Worm (Caenorhabditis elegans): Measurements from ENCODE around the gene T23F11.11.

The T23F11.11 gene

DNA sequence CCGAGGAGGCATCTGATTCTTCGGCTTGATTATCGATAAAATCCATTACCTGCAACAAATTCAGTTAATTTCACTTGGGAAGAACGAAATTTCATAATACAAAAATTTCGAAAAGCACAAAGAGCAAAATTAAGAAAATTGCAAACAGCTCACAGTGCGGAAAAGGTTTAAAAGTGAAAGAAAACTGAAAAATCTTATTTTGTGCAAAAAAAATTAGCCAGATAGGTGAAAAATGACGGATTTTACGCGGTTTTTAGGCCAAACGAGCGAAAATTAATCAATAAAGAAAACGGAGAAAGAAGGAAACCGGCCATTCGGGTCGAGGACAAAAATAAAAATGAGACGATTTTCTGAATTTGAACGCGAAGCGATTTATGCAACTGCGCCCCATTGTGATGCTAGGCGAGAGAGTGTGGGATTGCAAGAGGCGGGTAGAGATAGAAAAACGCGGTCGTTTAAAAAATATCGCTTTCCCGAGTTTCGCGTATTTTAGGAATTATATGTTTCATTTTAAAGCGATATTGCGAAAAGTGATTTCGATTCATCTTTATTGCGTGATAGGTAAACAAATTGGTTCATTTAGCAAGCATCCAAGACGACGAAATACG, 49.3 kb upstream of the T23F11.11 start, which contains the start of gene emb-5 (continued):
- TF ChIP-seq pax-1 (tag; optimal IDR thresholded peaks at IDR 0.05) (peak; percentile 43), hlh-13 (GFP tag; optimal IDR thresholded peaks at IDR 0.05) (no peak), C08G9.2 (tag; optimal IDR thresholded peaks at IDR 0.05) (no peak), ama-1 (optimal IDR thresholded peaks at IDR 0.05) (no peak), unc-55 (GFP tag; optimal IDR thresholded peaks at IDR 0.05) (peak; percentile 21), ceh-24 (tag; optimal IDR thresholded peaks at IDR 0.05) (no peak), fkh-10 (GFP tag; optimal IDR thresholded peaks at IDR 0.05) (no peak), unc-86 (tag; optimal IDR thresholded peaks at IDR 0.05) (no peak), ahr-1 (tag; optimal IDR thresholded peaks at IDR 0.05) (no peak), C38D4.7 (GFP tag; optimal IDR thresholded peaks at IDR 0.05) (no peak), syd-9 (tag; optimal IDR thresholded peaks at IDR 0.05) (no peak), K02D7.2 (tag; optimal IDR thresholded peaks at IDR 0.05) (no peak), pha-4 (tag; optimal IDR thresholded peaks at IDR 0.05) (no peak), che-1 (tag; optimal IDR thresholded peaks at IDR 0.05) (no peak), ref-2 (tag; optimal IDR thresholded peaks at IDR 0.05) (no peak), unc-42 (tag; optimal IDR thresholded peaks at IDR 0.05) (peak; percentile 36), ceh-31 (tag; optimal IDR thresholded peaks at IDR 0.05) (peak; percentile 42)

DNA sequence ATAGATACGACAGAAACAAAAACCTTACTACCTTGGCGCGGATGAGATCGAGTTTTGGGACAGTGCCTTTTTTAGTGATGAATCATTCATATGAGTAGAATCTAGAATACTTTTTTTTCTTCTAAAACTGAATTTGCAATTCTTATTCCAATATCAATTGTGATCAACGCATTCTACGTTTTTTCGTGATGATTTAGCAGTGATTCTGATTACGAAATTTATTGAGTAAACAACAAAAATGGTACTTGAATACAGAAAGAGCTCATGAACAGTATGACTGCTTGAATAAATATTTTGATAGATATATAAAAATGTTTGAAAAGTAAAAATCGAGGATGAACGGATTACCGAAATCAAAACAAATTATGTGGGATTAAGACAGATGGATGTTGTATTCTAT, 43.7 kb upstream of the T23F11.11 start, which contains the start of gene him-18:
TSS of gene him-18 (minus strand) at position 101 of the 400 bp plus-strand sequence.
- no peak for TF ChIP-seq dmd-4 (tag; optimal IDR thresholded peaks at IDR 0.05; ENCODE audit: borderline replicate concordance)
- no peak for TF ChIP-seq sox-2 (GFP tag; IDR thresholded peaks at IDR 0.05)
- TF ChIP-seq ceh-14 (tag; optimal IDR thresholded peaks at IDR 0.05): no peak
- no peak for TF ChIP-seq dve-1 (tag; optimal IDR thresholded peaks at IDR 0.05)
- no peak for TF ChIP-seq unc-55 (GFP tag; optimal IDR thresholded peaks at IDR 0.05)
- TF ChIP-seq unc-3 (GFP tag; conservative IDR thresholded peaks at IDR 0.05): no peak
- no peak for TF ChIP-seq unc-3 (tag; optimal IDR thresholded peaks at IDR 0.05)
- TF ChIP-seq ceh-24 (tag; optimal IDR thresholded peaks at IDR 0.05): no peak
- TF ChIP-seq pax-1 (tag; optimal IDR thresholded peaks at IDR 0.05): no peak
- TF ChIP-seq K02D7.2 (tag; optimal IDR thresholded peaks at IDR 0.05): no peak
- TF ChIP-seq hlh-15 (tag; optimal IDR thresholded peaks at IDR 0.05): no peak
- no peak for TF ChIP-seq lin-11 (tag; optimal IDR thresholded peaks at IDR 0.05)
- TF ChIP-seq ceh-45 (GFP tag; IDR thresholded peaks at IDR 0.05): no peak
- no peak for TF ChIP-seq ztf-16 (tag; optimal IDR thresholded peaks at IDR 0.05)
- TF ChIP-seq unc-42 (tag; optimal IDR thresholded peaks at IDR 0.05): no peak
- no peak for TF ChIP-seq ttx-3 (tag; optimal IDR thresholded peaks at IDR 0.05)
- no peak for TF ChIP-seq ceh-2 (tag; optimal IDR thresholded peaks at IDR 0.05)
- TF ChIP-seq C38D4.7 (GFP tag; optimal IDR thresholded peaks at IDR 0.05): no peak

DNA sequence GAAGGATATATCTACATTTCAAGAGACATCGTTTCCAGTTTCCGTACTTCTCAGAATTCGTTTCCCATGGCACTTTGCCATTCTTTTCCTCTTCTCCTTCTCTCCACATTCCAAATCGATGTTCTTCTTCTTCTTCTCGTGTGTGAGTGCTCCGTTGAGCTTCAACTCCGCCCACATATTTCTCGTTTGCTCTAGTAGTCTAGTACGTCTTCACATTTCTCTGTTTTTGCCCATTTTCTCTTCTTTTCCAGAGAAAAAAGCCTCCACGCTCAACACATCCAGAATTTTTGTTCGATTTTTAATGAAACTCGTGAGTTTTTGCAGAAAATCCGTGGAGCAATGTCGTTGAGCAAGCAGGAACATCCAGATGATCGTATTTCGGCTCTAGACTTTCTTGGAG, 37.5 kb upstream of the T23F11.11 start, which contains the start of gene T04A8.18:
TSS of gene T04A8.18 (plus strand) at position 301 of the 400 bp plus-strand sequence.
- TF ChIP-seq ceh-45 (GFP tag; IDR thresholded peaks at IDR 0.05): no peak
- TF ChIP-seq hlh-6 (tag; optimal IDR thresholded peaks at IDR 0.05): no peak

DNA sequence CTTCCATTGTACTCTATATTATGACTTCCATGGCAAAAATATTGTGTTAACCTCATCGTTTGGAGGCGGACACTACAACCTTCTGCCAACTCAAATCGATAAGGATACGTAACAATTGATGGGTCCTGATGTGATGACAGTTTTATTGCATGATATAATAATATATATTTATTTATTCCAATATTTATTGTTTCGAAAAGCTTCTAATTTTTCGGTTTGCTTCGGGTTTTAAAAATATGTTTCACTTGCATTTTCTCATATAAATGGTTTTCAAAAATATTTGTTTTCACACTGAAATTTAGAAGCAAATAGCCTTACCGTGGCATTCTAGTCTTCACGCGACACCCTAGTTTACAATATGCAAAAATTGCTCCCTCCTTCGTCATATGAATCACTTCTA, 35.3 kb upstream of the T23F11.11 start, which contains the start of gene T04A8.13:
TSS of gene T04A8.13 (plus strand) at position 301 of the 400 bp plus-strand sequence.
- TF ChIP-seq fkh-6 (tag; optimal IDR thresholded peaks at IDR 0.05) (no peak), nhr-232 (tag; optimal IDR thresholded peaks at IDR 0.05) (no peak), C38D4.7 (GFP tag; optimal IDR thresholded peaks at IDR 0.05) (no peak), pqm-1 (tag; optimal IDR thresholded peaks at IDR 0.05) (no peak), ceh-9 (tag; optimal IDR thresholded peaks at IDR 0.05) (no peak), pros-1 (tag; optimal IDR thresholded peaks at IDR 0.05) (no peak), ceh-19 (GFP tag; optimal IDR thresholded peaks at IDR 0.05) (no peak), elt-2 (tag; optimal IDR thresholded peaks at IDR 0.05) (no peak)

Measured in whole organism, late embryonic.